Fruit fly (Drosophila melanogaster): ENCODE results near the gene SF1.

- no peak for TF ChIP-seq ovo (GFP tag; optimal IDR thresholded peaks at IDR 0.05)
- TF ChIP-seq toe (GFP tag; optimal IDR thresholded peaks at IDR 0.05), result no peak
These were observed 48.1 kb upstream of the SF1 start for dm6 chr3R:17492071-17492470.
